Fruit fly (Drosophila melanogaster): ENCODE results near the gene Dph3.

Gene Dph3

dm6 chr3R:11246865-11247264 is 15.2 kb downstream of the Dph3 start:
- TF ChIP-seq noc (tag; optimal IDR thresholded peaks at IDR 0.05) = no peak

- no peak for TF ChIP-seq noc (tag; optimal IDR thresholded peaks at IDR 0.05)
These were observed 22.1 kb downstream of the Dph3 start for dm6 chr3R:11253768-11254167.

- TF ChIP-seq noc (tag; optimal IDR thresholded peaks at IDR 0.05) = no peak
These were observed 22.8 kb downstream of the Dph3 start for dm6 chr3R:11254382-11254953.

dm6 chr3R:11257537-11257936 is 25.8 kb downstream of the Dph3 start:
- TF ChIP-seq noc (tag; optimal IDR thresholded peaks at IDR 0.05) = no peak

dm6 chr3R:11260966-11261530 is 29.3 kb downstream of the Dph3 start:
- no peak for TF ChIP-seq noc (tag; optimal IDR thresholded peaks at IDR 0.05)

- TF ChIP-seq noc (tag; optimal IDR thresholded peaks at IDR 0.05) = no peak
These were observed 31.9 kb downstream of the Dph3 start for dm6 chr3R:11263579-11263978.

- no peak for TF ChIP-seq noc (tag; optimal IDR thresholded peaks at IDR 0.05)
These were observed 37.3 kb downstream of the Dph3 start for dm6 chr3R:11269013-11269412.

dm6 chr3R:11270574-11270973 is 38.9 kb downstream of the Dph3 start:
- TF ChIP-seq noc (tag; optimal IDR thresholded peaks at IDR 0.05) = no peak

- TF ChIP-seq noc (tag; optimal IDR thresholded peaks at IDR 0.05) = no peak
These were observed 41.0 kb downstream of the Dph3 start for dm6 chr3R:11272667-11273066.

dm6 chr3R:11281887-11282286 is 50.2 kb downstream of the Dph3 start:
- no peak for TF ChIP-seq noc (tag; optimal IDR thresholded peaks at IDR 0.05)
